Fruit fly (Drosophila melanogaster) Kc167 (cell line): ENCODE measurements around the gene dan.

ENCODE experiments used
- Sin3A ChIP-seq: fragments of >200 bp; optimal IDR thresholded peaks from 2 replicates; lab custom pipeline; 2018; ENCODE audit warnings: missing external identifiers
- h ChIP-seq: fragments of >200 bp; optimal IDR thresholded peaks from 3 replicates; lab custom pipeline; 2018; ENCODE audit warnings: missing external identifiers

dm6 chr3R:25215123-25215522 is 30.9 kb downstream of the dan start, which contains the start of gene Saysd1:
- no peak for TF ChIP-seq h (lab: Kevin White, UChicago)
- TF ChIP-seq Sin3A = no peak
